Fruit fly (Drosophila melanogaster): Measurements from ENCODE around the gene CG9121.

Gene CG9121

dm6 chr2L:4999389-5000032 is 51.4 kb downstream of the CG9121 start (continued):
- TF ChIP-seq vnd (GFP tag; IDR thresholded peaks at IDR 0.05; ENCODE audit: partially characterized antibody) (no peak), CG4404 (GFP tag; IDR thresholded peaks at IDR 0.05) (peak; percentile 78), Aef1 (GFP tag; IDR thresholded peaks at IDR 0.05) (peak; percentile 72), wdn (GFP tag; IDR thresholded peaks at IDR 0.05) (0 out of 2 replicates have a peak, but pooled peaks have one; percentile 56), Spps (tag; optimal IDR thresholded peaks at IDR 0.05) (no peak), zen2 (GFP tag; IDR thresholded peaks at IDR 0.05; ENCODE audit: partially characterized antibody) (no peak), Dad (GFP tag; optimal IDR thresholded peaks at IDR 0.05) (peak; percentile 44), Poxn (GFP tag; IDR thresholded peaks at IDR 0.05) (no peak), ind (GFP tag; optimal IDR thresholded peaks at IDR 0.05) (peak; percentile 83), Hand (GFP tag; optimal IDR thresholded peaks at IDR 0.05) (peak; percentile 11), zfh1 (GFP tag; IDR thresholded peaks at IDR 0.05) (peak; percentile 79), ac (GFP tag; optimal IDR thresholded peaks at IDR 0.05) (no peak), CG2129 (GFP tag; IDR thresholded peaks at IDR 0.05; ENCODE audit: partially characterized antibody) (no peak), sima (GFP tag; optimal IDR thresholded peaks at IDR 0.05) (peak; percentile 40), CG31224 (GFP tag; IDR thresholded peaks at IDR 0.05) (peak; percentile 54; the same call in 1 of the 2 replicates), her (GFP tag; optimal IDR thresholded peaks at IDR 0.05) (peak; percentile 29), Kr (GFP tag; optimal IDR thresholded peaks at IDR 0.05) (no peak), CG34224 (GFP tag; IDR thresholded peaks at IDR 0.05; ENCODE audit: partially characterized antibody) (no peak), oc (tag; optimal IDR thresholded peaks at IDR 0.05) (peak; percentile 17), bowl (GFP tag; IDR thresholded peaks at IDR 0.05) (no peak), twi (tag; optimal IDR thresholded peaks at IDR 0.05) (no peak), YL-1 (GFP tag; optimal IDR thresholded peaks at IDR 0.05) (no peak), peb (GFP tag; IDR thresholded peaks at IDR 0.05) (no peak), lola (GFP tag; optimal IDR thresholded peaks at IDR 0.05) (peak in 1 of 3 experiments; percentile 47), tup (GFP tag; optimal IDR thresholded peaks at IDR 0.05) (peak; percentile 42), p53 (GFP tag; optimal IDR thresholded peaks at IDR 0.05) (no peak), MBD-R2 (GFP tag; IDR thresholded peaks at IDR 0.05) (peak; percentile 48; the same call in 1 of the 2 replicates), gcm (GFP tag; optimal IDR thresholded peaks at IDR 0.05) (no peak), shn (GFP tag; optimal IDR thresholded peaks at IDR 0.05) (peak; percentile 47), CG12071 (GFP tag; optimal IDR thresholded peaks at IDR 0.05) (peak; percentile 70), Rx (GFP tag; IDR thresholded peaks at IDR 0.05) (peak; percentile 64), Usf (GFP tag; optimal IDR thresholded peaks at IDR 0.05) (peak; percentile 46), Sry-β (GFP tag; optimal IDR thresholded peaks at IDR 0.05) (no peak), CG17829 (tag; optimal IDR thresholded peaks at IDR 0.05) (peak; percentile 30), ttk (GFP tag; IDR thresholded peaks at IDR 0.05) (peak; percentile 72; the same call in 1 of the 2 replicates), pfk (GFP tag; optimal IDR thresholded peaks at IDR 0.05) (no peak), Blimp-1 (GFP tag; optimal IDR thresholded peaks at IDR 0.05) (peak; percentile 62), CG8765 (GFP tag; IDR thresholded peaks at IDR 0.05) (peak; percentile 51; the same call in 1 of the 2 replicates), CG13424 (tag; optimal IDR thresholded peaks at IDR 0.05) (peak; percentile 64), pb (GFP tag; optimal IDR thresholded peaks at IDR 0.05) (no peak), Abd-B (GFP tag; optimal IDR thresholded peaks at IDR 0.05) (no peak), CG13287 (GFP tag; IDR thresholded peaks at IDR 0.05; ENCODE audit: partially characterized antibody) (no peak), CG34376 (GFP tag; optimal IDR thresholded peaks at IDR 0.05) (peak; percentile 42), CG12104 (GFP tag; optimal IDR thresholded peaks at IDR 0.05) (peak; percentile 39), CG12744 (GFP tag; optimal IDR thresholded peaks at IDR 0.05) (no peak), ase (GFP tag; IDR thresholded peaks at IDR 0.05) (peak; percentile 67), CG4854 (GFP tag; optimal IDR thresholded peaks at IDR 0.05) (no peak), CG18599 (GFP tag; optimal IDR thresholded peaks at IDR 0.05) (peak; percentile 78), Xbp1 (GFP tag; optimal IDR thresholded peaks at IDR 0.05) (peak; percentile 75)

Data from whole organism, embryonic.